Fruit fly (Drosophila melanogaster) whole organism, adult: ENCODE results near the gene Art6.

Experiments
- CG11617 ChIP-seq: fragments of 200-800 bp; sonication (Bioruptor generic); optimal IDR thresholded peaks from 2 replicates; lab custom pipeline; 2017; ENCODE audit warnings: mild to moderate bottlenecking, missing biosample characterization, missing genetic modification reagents, missing genetic modification characterization
- CG5204 ChIP-seq: fragments of 200-800 bp; sonication (Bioruptor generic); optimal IDR thresholded peaks from 2 replicates; lab custom pipeline; 2016; ENCODE audit warnings: missing biosample characterization, missing genetic modification characterization
- Mnt ChIP-seq: fragments of 200-800 bp; sonication (Bioruptor generic); optimal IDR thresholded peaks from 2 replicates; lab custom pipeline; 2016; ENCODE audit warnings: missing biosample characterization, mild to moderate bottlenecking, missing genetic modification characterization
- bab1 ChIP-seq: fragments of 200-800 bp; sonication (Bioruptor generic); optimal IDR thresholded peaks from 3 replicates; lab custom pipeline; 2019; ENCODE audit warnings: missing biosample characterization, mild to moderate bottlenecking, missing genetic modification characterization, moderate library complexity
- cic ChIP-seq: fragments of 200-800 bp; sonication (Bioruptor generic); optimal IDR thresholded peaks from 2 replicates; lab custom pipeline; 2017; ENCODE audit warnings: missing biosample characterization, mild to moderate bottlenecking, missing genetic modification characterization, moderate library complexity
- cnc ChIP-seq, 2 experiments: fragments of >200 bp; optimal IDR thresholded peaks; 2 replicates each; lab custom pipeline; 2017
- kay ChIP-seq: fragments of 200-800 bp; sonication (Bioruptor generic); peaks from one replicate; lab custom pipeline; 2016; ENCODE audit warnings: missing biosample characterization, missing genetic modification characterization, borderline replicate concordance
- ovo ChIP-seq: fragments of 200-800 bp; sonication (Bioruptor generic); optimal IDR thresholded peaks from 2 replicates; lab custom pipeline; 2016; ENCODE audit warnings: missing biosample characterization, missing genetic modification characterization

DNA sequence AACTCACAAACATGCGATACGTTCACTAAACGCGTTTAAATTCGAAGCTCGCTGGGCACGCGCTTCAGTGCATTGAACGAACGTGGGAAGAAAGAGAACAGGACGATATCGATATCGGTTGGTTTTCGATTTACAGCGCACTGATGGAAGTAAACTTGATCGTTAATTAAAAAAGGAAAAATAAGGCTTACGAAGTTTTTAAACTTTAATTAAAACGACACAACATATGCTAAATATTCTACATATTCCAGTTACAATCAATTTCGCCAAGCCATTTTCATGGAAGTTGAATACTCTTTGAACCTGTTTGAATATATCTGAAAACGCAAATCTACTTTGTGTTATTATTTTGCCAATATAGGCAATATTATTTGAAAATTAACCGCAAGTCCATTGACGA lies 18.5 kb upstream of the Art6 start, which contains the start of gene Kots:
- no peak for TF ChIP-seq Mnt (GFP tag; lab: Kevin White, UChicago)
- TF ChIP-seq cnc (optimal IDR thresholded peaks at IDR 0.05; lab: Kevin White, UChicago): no peak
- TF ChIP-seq kay (GFP tag; lab: Kevin White, UChicago): no peak
- no peak for TF ChIP-seq CG11617
- no peak for TF ChIP-seq CG5204
- TF ChIP-seq bab1 (GFP tag; lab: Kevin White, UChicago): no peak
- no peak for TF ChIP-seq cic
- no peak for TF ChIP-seq ovo (GFP tag; lab: Kevin White, UChicago)
